Fruit fly (Drosophila melanogaster): ENCODE measurements around the gene CG13026.
A peak's percentile ranks its signal among the peaks of the same experiment; 100 is the strongest.

The CG13026 gene

dm6 chr3L:16748343-16748742 lies 22.4 kb upstream of the CG13026 start (continued):
- peak; percentile 45 for TF ChIP-seq pdm3 (GFP tag; optimal IDR thresholded peaks at IDR 0.05)
- TF ChIP-seq spab (GFP tag; optimal IDR thresholded peaks at IDR 0.05): peak; percentile 38
- peak; percentile 32 for TF ChIP-seq CG10669 (GFP tag; optimal IDR thresholded peaks at IDR 0.05)
- peak; percentile 51 for TF ChIP-seq Smox (GFP tag; optimal IDR thresholded peaks at IDR 0.05)
- TF ChIP-seq CG6276 (GFP tag; optimal IDR thresholded peaks at IDR 0.05): peak; percentile 69
- peak; percentile 79 for TF ChIP-seq svp (GFP tag)
- TF ChIP-seq CG11762 (GFP tag; optimal IDR thresholded peaks at IDR 0.05; ENCODE audit: insufficient read depth): peak; percentile 46
- peak; percentile 23 for TF ChIP-seq Hr39 (GFP tag; optimal IDR thresholded peaks at IDR 0.05)
- TF ChIP-seq eg (GFP tag; IDR thresholded peaks at IDR 0.05): no peak; the same call in 2 of the 3 replicates
- peak; percentile 36 for TF ChIP-seq CG16779 (tag; optimal IDR thresholded peaks at IDR 0.05)
- TF ChIP-seq CG3919 (GFP tag; optimal IDR thresholded peaks at IDR 0.05): peak; percentile 53
- TF ChIP-seq Eip75B (GFP tag; optimal IDR thresholded peaks at IDR 0.05): peak; percentile 34
- peak; percentile 53 for TF ChIP-seq Sox102F (GFP tag; optimal IDR thresholded peaks at IDR 0.05)
- TF ChIP-seq Lpt (GFP tag; optimal IDR thresholded peaks at IDR 0.05): peak; percentile 31
- TF ChIP-seq Sox14 (GFP tag; optimal IDR thresholded peaks at IDR 0.05): peak; percentile 53
- TF ChIP-seq achi (GFP tag; optimal IDR thresholded peaks at IDR 0.05): peak; percentile 35

DNA sequence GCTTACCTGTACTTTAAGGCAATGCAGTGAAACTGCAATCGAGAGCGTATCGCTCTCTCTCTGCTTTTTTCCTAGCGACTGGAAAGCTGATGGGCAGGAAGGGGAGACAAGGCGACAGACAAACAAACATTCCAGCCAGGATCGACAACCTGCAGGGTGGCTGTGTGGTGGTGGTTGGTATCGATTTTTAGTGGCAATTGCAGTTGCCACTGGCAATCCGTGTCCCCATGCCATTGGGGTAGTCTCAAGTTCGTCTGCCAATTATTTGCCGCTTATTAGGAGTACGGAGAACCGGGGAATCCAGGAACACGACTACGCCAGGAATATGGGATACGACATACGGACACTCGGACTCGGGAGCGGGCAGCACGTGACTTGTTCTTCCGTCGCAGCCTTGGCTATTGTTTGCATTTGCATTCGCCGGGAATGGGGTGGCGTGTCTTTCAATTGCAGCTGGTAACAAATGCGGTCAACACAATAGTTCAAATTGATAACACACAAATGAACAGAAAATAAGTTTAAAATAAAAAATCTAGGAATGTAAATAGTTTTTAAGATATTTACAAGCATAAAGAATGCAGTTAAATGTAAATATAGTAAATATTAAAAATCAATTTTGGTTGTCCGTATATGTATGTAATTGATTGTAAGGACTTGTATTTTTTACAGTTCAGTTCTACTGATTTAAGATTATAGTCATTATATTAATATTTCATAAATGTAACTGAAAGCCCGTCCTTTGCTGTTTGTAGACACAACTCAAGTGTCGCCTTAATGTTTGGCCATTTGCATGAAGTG lies 20.8 kb upstream of the CG13026 start:
- TF ChIP-seq CG7368 (GFP tag; optimal IDR thresholded peaks at IDR 0.05) (no peak), salr (GFP tag; optimal IDR thresholded peaks at IDR 0.05) (no peak), spab (GFP tag; optimal IDR thresholded peaks at IDR 0.05) (peak; percentile 25), CG34406 (GFP tag; optimal IDR thresholded peaks at IDR 0.05) (no peak), CG10669 (GFP tag; optimal IDR thresholded peaks at IDR 0.05) (no peak), Hr39 (GFP tag; optimal IDR thresholded peaks at IDR 0.05) (no peak), ss (GFP tag; optimal IDR thresholded peaks at IDR 0.05) (peak; percentile 17 to 31), Gug (GFP tag; IDR thresholded peaks at IDR 0.05) (no peak), svp (GFP tag) (peak; percentile 37), Eip93F (GFP tag; optimal IDR thresholded peaks at IDR 0.05) (no peak), CG32006 (GFP tag; optimal IDR thresholded peaks at IDR 0.05) (peak; percentile 19), CG6276 (GFP tag; optimal IDR thresholded peaks at IDR 0.05) (peak; percentile 13), CG8119 (GFP tag; IDR thresholded peaks at IDR 0.05) (no peak), Lpt (GFP tag; optimal IDR thresholded peaks at IDR 0.05) (peak; percentile 16), CG6808 (GFP tag; optimal IDR thresholded peaks at IDR 0.05) (peak; percentile 41), esn (GFP tag; optimal IDR thresholded peaks at IDR 0.05) (no peak), Eip78C (GFP tag) (peak; percentile 68), CG3032 (tag; optimal IDR thresholded peaks at IDR 0.05) (peak; percentile 2)

DNA sequence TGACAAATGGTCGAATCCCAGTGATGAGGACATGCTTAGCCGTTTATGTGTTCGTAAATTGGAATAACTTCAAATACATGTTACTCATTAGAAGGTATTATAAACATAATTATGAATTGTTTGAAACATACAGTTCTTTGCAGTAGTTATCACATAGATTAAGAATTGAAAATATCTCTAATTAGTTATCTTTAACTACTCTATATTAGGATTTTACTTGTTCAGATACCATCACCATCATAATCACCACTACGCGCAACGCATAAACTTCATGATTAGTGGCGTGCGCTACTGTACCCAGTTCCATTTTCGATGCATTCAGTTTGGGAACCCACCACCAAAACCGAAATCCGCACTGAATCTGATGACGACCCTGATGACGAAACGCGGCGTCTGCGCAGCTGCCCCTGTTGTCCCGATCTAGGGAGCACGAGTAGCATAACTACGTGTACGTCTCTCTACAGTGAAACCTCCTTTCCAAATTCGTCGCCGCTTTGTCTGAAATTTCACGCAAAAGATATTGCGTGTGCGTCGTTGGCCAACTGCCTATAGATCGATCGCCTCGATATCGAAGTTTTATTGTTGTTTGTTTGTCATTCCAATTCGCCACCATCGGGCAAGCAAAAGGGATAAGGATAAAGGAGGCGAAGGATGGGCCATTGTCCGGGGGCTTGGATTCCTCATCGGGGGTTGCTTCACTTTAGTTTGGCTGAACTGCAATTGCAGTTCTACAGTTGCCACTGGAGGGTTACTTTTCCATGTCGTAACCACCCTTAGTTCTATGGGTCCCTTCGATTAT lies 18.1 kb upstream of the CG13026 start:
- TF ChIP-seq Hr4 (GFP tag; optimal IDR thresholded peaks at IDR 0.05): no peak
- no peak for TF ChIP-seq CG6854 (GFP tag; optimal IDR thresholded peaks at IDR 0.05)
- TF ChIP-seq CG6792 (GFP tag; optimal IDR thresholded peaks at IDR 0.05): no peak
- no peak for TF ChIP-seq Gug (GFP tag; IDR thresholded peaks at IDR 0.05)
- no peak for TF ChIP-seq fd85E (GFP tag; optimal IDR thresholded peaks at IDR 0.05)

- TF ChIP-seq dsx (GFP tag; optimal IDR thresholded peaks at IDR 0.05; ENCODE audit: poor library complexity, severe bottlenecking): peak; percentile 46
- no peak for TF ChIP-seq pdm3 (GFP tag; optimal IDR thresholded peaks at IDR 0.05)
These were observed 15.7 kb upstream of the CG13026 start for dm6 chr3L:16741660-16742059.

All from whole organism, prepupa.